Fruit fly (Drosophila melanogaster) whole organism, wandering third instar larva: ENCODE measurements around the gene CG14273.
A peak's percentile ranks its signal among the peaks of the same experiment; 100 is the strongest.

ENCODE experiments used
- CG32264 ChIP-seq: fragments of 200-800 bp; sonication (Bioruptor generic); optimal IDR thresholded peaks from 2 replicates; lab custom pipeline; 2016; ENCODE audit warnings: missing biosample characterization, missing genetic modification characterization
- CG9705 ChIP-seq: fragments of 200-800 bp; sonication (Bioruptor generic); optimal IDR thresholded peaks from 2 replicates; lab custom pipeline; 2018; ENCODE audit warnings: missing biosample characterization, mild to moderate bottlenecking, missing genetic modification characterization
- CrebA ChIP-seq: fragments of 200-800 bp; sonication (Bioruptor generic); optimal IDR thresholded peaks from 2 replicates; lab custom pipeline; 2016; ENCODE audit warnings: missing biosample characterization, mild to moderate bottlenecking, missing genetic modification characterization, borderline replicate concordance
- Dfd ChIP-seq: fragments of >200 bp; optimal IDR thresholded peaks from 2 replicates; lab custom pipeline; 2017; ENCODE audit warnings: missing biosample characterization, missing genetic modification characterization
- GATAd ChIP-seq: sonication (Bioruptor generic); optimal IDR thresholded peaks from 2 replicates; lab custom pipeline; 2016; ENCODE audit warnings: missing biosample characterization, missing genetic modification characterization
- HLH106 ChIP-seq: fragments of 200-800 bp; optimal IDR thresholded peaks from 3 replicates; lab custom pipeline; 2019; ENCODE audit warnings: missing biosample characterization, mild to moderate bottlenecking, missing genetic modification characterization, moderate library complexity
- Hnf4 ChIP-seq: fragments of 200-800 bp; sonication (Bioruptor generic); optimal IDR thresholded peaks from 2 replicates; lab custom pipeline; 2016; ENCODE audit warnings: missing biosample characterization, mild to moderate bottlenecking, missing genetic modification characterization
- Hr78 ChIP-seq: fragments of >200 bp; optimal IDR thresholded peaks from 2 replicates; lab custom pipeline; 2017; ENCODE audit warnings: missing biosample characterization, missing genetic modification characterization
- Hr83 ChIP-seq: fragments of 200-300 bp; sonication (Bioruptor generic); optimal IDR thresholded peaks from 2 replicates; lab custom pipeline; 2016; ENCODE audit warnings: missing biosample characterization, mild to moderate bottlenecking, missing genetic modification characterization, moderate library complexity; ENCODE audit not compliant: poor library complexity, severe bottlenecking
- Jra ChIP-seq: sonication (Bioruptor generic); optimal IDR thresholded peaks from 2 replicates; lab custom pipeline; 2016; ENCODE audit warnings: missing biosample characterization, missing genetic modification characterization
- Myc ChIP-seq: fragments of >200 bp; optimal IDR thresholded peaks from 2 replicates; lab custom pipeline; 2017
- N ChIP-seq: fragments of >200 bp; optimal IDR thresholded peaks from 2 replicates; lab custom pipeline; 2018; ENCODE audit warnings: missing biosample characterization, missing external identifiers, missing genetic modification characterization
- OdsH ChIP-seq: fragments of 200-800 bp; sonication (Bioruptor generic); optimal IDR thresholded peaks from 2 replicates; lab custom pipeline; 2016; ENCODE audit warnings: missing biosample characterization, mild to moderate bottlenecking, missing genetic modification characterization
- Rel ChIP-seq, 2 experiments: fragments of 200-800 bp; sonication (Bioruptor generic) in 1 of 2; optimal IDR thresholded peaks; 2 replicates in 1 of 2; 3 replicates in 1 of 2; lab custom pipeline; 2016 to 2019; ENCODE audit warnings: mild to moderate bottlenecking in 2 of 2, missing biosample characterization in 2 of 2, missing genetic modification characterization in 2 of 2, moderate library complexity in 1 of 2
- Sp1 ChIP-seq: fragments of 200-800 bp; sonication (Bioruptor generic); optimal IDR thresholded peaks from 3 replicates; lab custom pipeline; 2019; ENCODE audit warnings: missing biosample characterization, mild to moderate bottlenecking, missing genetic modification characterization, moderate library complexity
- Vsx2 ChIP-seq: fragments of 200-300, 225-300 bp; sonication (Bioruptor generic); optimal IDR thresholded peaks from 2 replicates; lab custom pipeline; 2018; ENCODE audit warnings: missing biosample characterization, missing genetic modification characterization; ENCODE audit not compliant: partially characterized antibody
- br ChIP-seq: fragments of 200-800 bp; sonication (Bioruptor generic); optimal IDR thresholded peaks from 2 replicates; lab custom pipeline; 2016; ENCODE audit warnings: missing biosample characterization, missing genetic modification characterization
- brk ChIP-seq: fragments of 200-800 bp; sonication (Bioruptor generic); optimal IDR thresholded peaks from 2 replicates; lab custom pipeline; 2016; ENCODE audit warnings: missing biosample characterization, mild to moderate bottlenecking, missing genetic modification characterization
- dl ChIP-seq, 2 experiments: fragments of 175-275, 200-275 bp in 1 of 2; fragments of 200-275 bp in 1 of 2; sonication (Bioruptor generic); optimal IDR thresholded peaks; lab custom pipeline; 2018; ENCODE audit warnings: mild to moderate bottlenecking in 2 of 2, missing biosample characterization in 2 of 2, missing genetic modification characterization in 2 of 2, moderate library complexity in 2 of 2; ENCODE audit not compliant: partially characterized antibody in 2 of 2, insufficient read depth in 1 of 2
- dmrt93B ChIP-seq: fragments of 200-800 bp; sonication (Bioruptor generic); optimal IDR thresholded peaks from 2 replicates; lab custom pipeline; 2018; ENCODE audit warnings: missing biosample characterization, mild to moderate bottlenecking, missing genetic modification characterization
- ey ChIP-seq: fragments of 200-800 bp; sonication (Bioruptor generic); optimal IDR thresholded peaks from 2 replicates; lab custom pipeline; 2016; ENCODE audit warnings: missing biosample characterization, missing genetic modification characterization
- foxo ChIP-seq, 2 experiments: fragments of 200-800 bp; sonication (Bioruptor generic); optimal IDR thresholded peaks; 2 replicates in 1 of 2; 3 replicates in 1 of 2; lab custom pipeline; 2016 to 2017; ENCODE audit warnings: missing biosample characterization in 2 of 2, missing genetic modification characterization in 2 of 2
- fru ChIP-seq: fragments of 200-800 bp; sonication (Bioruptor generic); optimal IDR thresholded peaks from 3 replicates; lab custom pipeline; 2016; ENCODE audit warnings: missing biosample characterization, mild to moderate bottlenecking, missing genetic modification characterization
- h ChIP-seq: fragments of 200-800 bp; sonication (Bioruptor generic); optimal IDR thresholded peaks from 3 replicates; lab custom pipeline; 2016; ENCODE audit warnings: missing biosample characterization, mild to moderate bottlenecking, missing genetic modification characterization
- jim ChIP-seq: fragments of 175-275, 200-325 bp; sonication (Bioruptor generic); optimal IDR thresholded peaks from 2 replicates; lab custom pipeline; 2016; ENCODE audit warnings: missing biosample characterization, mild to moderate bottlenecking, missing genetic modification characterization
- lola ChIP-seq: fragments of >200 bp; optimal IDR thresholded peaks from 2 replicates; lab custom pipeline; 2017; ENCODE audit warnings: missing biosample characterization, missing genetic modification characterization
- pan ChIP-seq: fragments of >200 bp; optimal IDR thresholded peaks from 2 replicates; lab custom pipeline; 2017
- psq ChIP-seq: fragments of 200-800 bp; sonication (Bioruptor generic); optimal IDR thresholded peaks from 3 replicates; lab custom pipeline; 2017; ENCODE audit warnings: missing biosample characterization, mild to moderate bottlenecking, missing genetic modification characterization, moderate library complexity
- rgr ChIP-seq: fragments of 200-800 bp; sonication (Bioruptor generic); optimal IDR thresholded peaks from 3 replicates; lab custom pipeline; 2016; ENCODE audit warnings: missing biosample characterization, mild to moderate bottlenecking, missing genetic modification characterization
- sage ChIP-seq: fragments of 200-800 bp; sonication (Bioruptor generic); optimal IDR thresholded peaks from 2 replicates; lab custom pipeline; 2016; ENCODE audit warnings: missing biosample characterization, mild to moderate bottlenecking, missing genetic modification characterization
- sv ChIP-seq: fragments of 200-800 bp; sonication (Bioruptor generic); optimal IDR thresholded peaks from 3 replicates; lab custom pipeline; 2016; ENCODE audit warnings: missing biosample characterization, missing genetic modification characterization
- tai ChIP-seq: sonication (Bioruptor generic); optimal IDR thresholded peaks from 2 replicates; lab custom pipeline; 2016; ENCODE audit warnings: missing biosample characterization, missing genetic modification characterization
- usp ChIP-seq: fragments of >200 bp; optimal IDR thresholded peaks from 2 replicates; lab custom pipeline; 2017; ENCODE audit warnings: missing biosample characterization, missing genetic modification characterization
- woc ChIP-seq: sonication (Bioruptor generic); optimal IDR thresholded peaks from 2 replicates; lab custom pipeline; 2016; ENCODE audit warnings: missing biosample characterization, mild to moderate bottlenecking, missing genetic modification characterization

CG14273 gene

DNA sequence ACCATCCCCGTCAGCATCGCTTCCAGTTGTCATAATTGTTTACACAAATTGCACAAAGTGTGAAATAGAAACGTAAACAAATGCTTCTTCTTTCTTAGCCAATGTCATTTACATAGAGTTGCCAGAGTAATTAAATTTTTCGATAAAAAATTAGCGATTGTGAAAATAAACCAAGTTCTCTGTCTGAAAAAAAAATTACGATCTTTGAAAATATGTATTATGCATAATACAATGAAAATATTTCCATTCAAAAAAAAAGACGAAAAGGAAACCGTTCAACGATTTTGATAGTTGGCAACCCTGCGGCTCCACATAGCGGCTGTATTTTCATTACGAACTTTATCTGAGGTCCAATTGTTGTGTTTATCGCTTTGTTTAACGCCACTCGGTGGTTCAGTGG, 31.4 kb upstream of the CG14273 start, which contains the start of the genes CG7810 and CG7806 (continued):
- TF ChIP-seq Hr83 (GFP tag; lab: Kevin White, UChicago), result peak; percentile 72
- TF ChIP-seq ey (GFP tag; lab: Kevin White, UChicago), result peak; percentile 91
- TF ChIP-seq tai (GFP tag; lab: Kevin White, UChicago), result no peak
- TF ChIP-seq brk (GFP tag; lab: Kevin White, UChicago), result no peak
- no peak for TF ChIP-seq N (GFP tag; lab: Kevin White, UChicago)

DNA sequence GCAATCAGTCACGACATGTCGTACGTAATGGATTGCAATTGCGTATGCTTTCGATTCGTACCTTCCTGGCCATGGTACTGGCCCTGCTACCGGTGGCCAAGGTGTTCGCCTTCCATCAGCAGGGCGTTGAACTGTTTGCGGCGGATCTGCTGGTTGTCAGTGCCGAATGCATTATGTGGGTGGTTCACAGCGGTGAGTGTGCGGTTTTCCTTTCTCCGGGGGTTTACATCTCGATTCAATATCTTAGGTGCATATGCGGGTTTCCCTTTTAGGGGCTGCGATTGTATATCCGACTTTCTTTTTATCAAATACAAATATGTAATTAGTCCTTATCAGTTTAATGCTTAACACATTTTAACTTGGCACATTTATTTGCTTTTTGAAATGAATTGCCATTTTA, 30.8 kb upstream of the CG14273 start:
- TF ChIP-seq Rel (GFP tag; optimal IDR thresholded peaks at IDR 0.05; lab: Kevin White, UChicago) (no peak), Rel (tag; optimal IDR thresholded peaks at IDR 0.05; lab: Kevin White, UChicago) (peak; percentile 98), Hr83 (GFP tag; lab: Kevin White, UChicago) (no peak)

DNA sequence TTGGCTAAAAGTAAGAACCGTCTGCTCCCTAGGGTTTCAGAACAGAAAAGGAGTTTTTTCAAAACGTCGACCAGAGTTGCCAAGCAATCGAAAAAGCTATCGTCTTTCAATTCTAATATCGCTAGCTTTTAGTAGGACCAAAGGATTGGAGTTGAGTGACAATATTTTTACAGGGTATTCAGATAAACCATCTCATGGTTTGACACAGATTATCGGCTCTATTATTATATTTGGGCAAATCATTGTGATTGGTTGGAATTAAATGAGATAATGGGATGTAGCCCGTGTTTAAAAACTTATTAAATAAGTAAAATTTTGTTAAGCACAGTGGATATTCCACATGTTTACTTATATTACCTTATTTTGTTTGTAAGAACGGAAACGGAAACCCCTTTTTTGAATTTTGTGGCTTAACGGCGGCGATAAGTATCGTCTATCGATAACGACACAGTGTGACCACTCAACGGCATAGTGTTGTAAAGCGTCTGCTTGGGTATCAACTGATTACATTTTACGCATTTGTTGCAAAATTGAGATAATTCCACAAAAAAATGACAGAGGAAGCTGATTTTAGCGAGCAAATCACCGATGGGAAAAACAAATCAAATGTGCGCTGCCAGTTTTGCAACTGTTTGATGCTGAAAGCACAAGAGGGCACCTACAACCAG, 22.5 kb upstream of the CG14273 start, which contains the start of the genes mtsh and strat:
mtsh (minus strand) TSS at position 51 of the 668 bp plus-strand sequence.
strat (plus strand) TSS at position 471 of the 668 bp plus-strand sequence.
- TF ChIP-seq foxo (GFP tag; optimal IDR thresholded peaks at IDR 0.05; lab: Kevin White, UChicago) (peak in 1 of 2 experiments; percentile 64), rgr (GFP tag; lab: Kevin White, UChicago) (peak; percentile 63), OdsH (peak; percentile 52), fru (GFP tag; lab: Kevin White, UChicago) (no peak), psq (peak; percentile 42), usp (GFP tag; lab: Kevin White, UChicago) (no peak), Sp1 (GFP tag; lab: Kevin White, UChicago) (peak; percentile 57), Hr83 (GFP tag; lab: Kevin White, UChicago) (peak; percentile 53), Hr78 (GFP tag; lab: Kevin White, UChicago) (no peak), Jra (GFP tag; lab: Kevin White, UChicago) (no peak), dmrt93B (GFP tag; lab: Kevin White, UChicago) (peak; percentile 33), CG9705 (GFP tag; lab: Kevin White, UChicago) (peak; percentile 78), ey (GFP tag; lab: Kevin White, UChicago) (peak; percentile 11)

DNA sequence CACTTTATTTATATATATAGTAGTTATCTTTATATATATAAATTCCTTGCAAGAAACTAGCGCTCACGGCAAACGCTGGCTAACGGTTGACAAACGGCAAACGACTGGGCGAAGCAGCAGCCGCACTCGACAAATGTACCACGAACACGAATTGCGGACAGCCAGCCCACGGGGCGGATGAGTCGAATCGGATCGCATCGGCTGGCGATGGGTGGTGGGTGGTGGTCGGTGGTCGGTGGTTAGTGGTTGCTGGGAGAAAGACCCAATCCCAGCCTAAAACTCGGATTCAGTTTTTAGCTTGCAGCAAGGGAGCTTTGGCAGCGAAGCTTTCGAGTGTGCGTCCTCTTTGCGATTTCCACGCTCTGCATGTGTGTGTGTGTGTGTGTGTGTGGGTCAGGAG, 17.3 kb upstream of the CG14273 start, which contains the start of gene CG7781:
CG7781 (minus strand) TSS at position 260 of the 400 bp plus-strand sequence.
- TF ChIP-seq Hr83 (GFP tag; lab: Kevin White, UChicago) (peak; percentile 29), fru (GFP tag; lab: Kevin White, UChicago) (no peak)

DNA sequence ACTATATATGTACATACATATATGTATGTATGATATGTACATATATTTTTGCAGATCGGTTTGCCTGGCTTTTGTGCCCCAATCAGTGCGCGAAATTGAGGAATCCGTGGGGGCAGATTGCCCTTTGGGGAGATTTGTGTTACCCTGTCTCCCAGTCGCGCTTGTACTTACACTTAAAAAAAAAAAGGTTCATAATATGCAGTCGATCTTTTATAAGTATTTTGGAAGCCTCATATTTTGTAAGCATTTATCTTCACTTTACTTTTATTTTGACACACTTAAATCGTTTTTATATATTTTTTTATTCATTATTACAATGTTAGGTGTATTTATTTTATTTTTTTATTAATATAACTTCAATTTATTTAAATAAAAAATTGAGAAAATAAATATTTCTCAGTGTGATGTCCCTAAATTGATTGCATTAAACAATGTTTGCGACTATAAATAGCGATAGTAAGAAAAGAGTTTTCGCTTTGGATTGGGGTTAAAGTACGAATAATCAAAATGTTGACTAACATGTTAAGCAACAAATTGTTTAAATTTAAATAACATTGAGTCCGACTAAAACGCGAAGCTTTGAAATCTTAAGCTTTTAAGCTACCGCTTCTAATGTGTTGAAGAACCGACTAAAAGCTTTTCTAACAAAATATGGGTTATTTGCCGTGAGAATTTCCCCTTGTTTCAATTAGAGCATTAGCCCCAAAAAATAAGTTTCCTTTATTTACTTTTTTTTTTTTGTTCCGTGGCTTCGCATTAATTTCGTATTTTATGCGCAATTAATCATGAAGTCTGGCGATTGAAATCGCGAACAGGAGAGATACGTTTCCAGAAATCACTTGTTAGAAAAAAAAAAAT, 15.9 kb upstream of the CG14273 start:
- no peak for TF ChIP-seq sv (GFP tag; lab: Kevin White, UChicago)
- no peak for TF ChIP-seq Rel (GFP tag; optimal IDR thresholded peaks at IDR 0.05; lab: Kevin White, UChicago)
- no peak for TF ChIP-seq Rel (tag; optimal IDR thresholded peaks at IDR 0.05; lab: Kevin White, UChicago)
- no peak for TF ChIP-seq Hnf4 (GFP tag; lab: Kevin White, UChicago)
- TF ChIP-seq jim, result no peak
- TF ChIP-seq Sp1 (GFP tag; lab: Kevin White, UChicago), result peak; percentile 71
- peak; percentile 7 for TF ChIP-seq h (GFP tag; lab: Kevin White, UChicago)
- TF ChIP-seq fru (GFP tag; lab: Kevin White, UChicago), result peak; percentile 19
- TF ChIP-seq sage, result no peak
- TF ChIP-seq N (GFP tag; lab: Kevin White, UChicago), result no peak
- TF ChIP-seq HLH106 (tag; lab: Kevin White, UChicago), result peak; percentile 42
- TF ChIP-seq Myc (lab: Kevin White, UChicago), result peak; percentile 58
- no peak for TF ChIP-seq lola (GFP tag; lab: Kevin White, UChicago)
- TF ChIP-seq Hr78 (GFP tag; lab: Kevin White, UChicago), result no peak
- TF ChIP-seq CG32264 (GFP tag; lab: Kevin White, UChicago), result no peak
- no peak for TF ChIP-seq pan
- no peak for TF ChIP-seq Jra (GFP tag; lab: Kevin White, UChicago)
- no peak for TF ChIP-seq GATAd
- no peak for TF ChIP-seq usp (GFP tag; lab: Kevin White, UChicago)
- no peak for TF ChIP-seq Dfd
- no peak for TF ChIP-seq CG9705 (GFP tag; lab: Kevin White, UChicago)
- TF ChIP-seq OdsH, result peak; percentile 46
- TF ChIP-seq CrebA (GFP tag; lab: Kevin White, UChicago), result peak; percentile 39
- peak in 1 of 2 experiments; percentile 55 for TF ChIP-seq foxo (GFP tag; optimal IDR thresholded peaks at IDR 0.05; lab: Kevin White, UChicago)
- peak; percentile 50 for TF ChIP-seq psq
- TF ChIP-seq Vsx2 (GFP tag; lab: Kevin White, UChicago), result no peak
- no peak for TF ChIP-seq woc (GFP tag; lab: Kevin White, UChicago)
- TF ChIP-seq dl (GFP tag; optimal IDR thresholded peaks at IDR 0.05; lab: Kevin White, UChicago; ENCODE audit: insufficient read depth in 1 of 2, partially characterized antibody in 2 of 2), result no peak
- peak; percentile 14 for TF ChIP-seq br (GFP tag; lab: Kevin White, UChicago)
- no peak for TF ChIP-seq dmrt93B (GFP tag; lab: Kevin White, UChicago)
- TF ChIP-seq rgr (GFP tag; lab: Kevin White, UChicago), result peak; percentile 47
- TF ChIP-seq Hr83 (GFP tag; lab: Kevin White, UChicago), result no peak
